Worm (Caenorhabditis elegans): Measurements from ENCODE around the gene fbxa-114.

Gene fbxa-114

DNA sequence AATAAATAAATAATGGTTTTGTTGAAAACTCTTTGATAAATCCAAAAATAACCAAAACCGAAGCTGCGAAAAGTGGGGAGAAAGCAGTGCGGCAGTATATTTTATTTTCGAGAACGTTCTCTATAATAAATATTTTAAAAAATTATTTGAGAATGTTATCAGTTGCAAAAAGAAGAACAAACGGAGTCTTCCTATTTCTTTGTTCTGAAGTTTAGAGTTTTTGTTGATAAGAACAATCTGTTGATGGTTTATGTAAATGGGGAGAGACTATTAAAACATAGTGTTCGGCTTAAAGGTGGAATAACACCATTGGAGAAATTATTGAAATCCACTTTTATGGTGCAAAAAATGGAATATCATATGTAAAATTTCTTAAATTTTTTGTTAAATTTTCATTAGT is 11.7 kb downstream of the fbxa-114 start:
- TF ChIP-seq T22C8.4 (GFP tag; IDR thresholded peaks at IDR 0.05) (no peak), flt-1 (GFP tag; IDR thresholded peaks at IDR 0.05) (no peak), klf-2 (GFP tag; conservative IDR thresholded peaks at IDR 0.05) (no peak), med-1 (GFP tag; optimal IDR thresholded peaks at IDR 0.05; ENCODE audit: insufficient read depth) (no peak), tab-1 (GFP tag; IDR thresholded peaks at IDR 0.05) (no peak), ztf-23 (GFP tag; IDR thresholded peaks at IDR 0.05) (no peak), ref-1 (GFP tag; conservative IDR thresholded peaks at IDR 0.05) (no peak), ztf-29 (GFP tag; IDR thresholded peaks at IDR 0.05) (no peak), cog-1 (tag; optimal IDR thresholded peaks at IDR 0.05) (no peak)

DNA sequence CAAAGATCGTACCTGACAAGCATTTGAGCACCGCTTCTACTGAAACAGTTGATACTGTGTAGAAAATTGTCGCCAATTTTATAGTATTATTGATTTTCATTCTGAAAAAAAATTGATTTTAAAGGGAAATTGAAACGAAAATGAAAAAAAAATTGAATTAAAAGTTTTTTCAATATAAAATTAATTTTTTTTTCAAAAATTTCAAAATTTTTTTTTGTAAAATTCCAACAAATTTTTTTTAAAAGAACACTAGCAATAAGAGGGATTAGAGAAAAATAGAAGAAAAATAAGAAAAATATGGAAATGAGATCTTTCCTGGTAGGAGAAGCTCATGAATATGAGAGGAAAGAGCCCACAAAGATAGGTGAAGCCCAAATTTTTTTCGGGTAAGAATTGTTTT is 13.8 kb downstream of the fbxa-114 start, which contains the start of gene Y113G7B.11:
Y113G7B.11 (minus strand) TSS at position 101 of the 400 bp plus-strand sequence.
- no peak for TF ChIP-seq tab-1 (GFP tag; IDR thresholded peaks at IDR 0.05)
- TF ChIP-seq ztf-29 (GFP tag; IDR thresholded peaks at IDR 0.05): no peak
- TF ChIP-seq cog-1 (tag; optimal IDR thresholded peaks at IDR 0.05): no peak
- no peak for TF ChIP-seq ztf-23 (GFP tag; IDR thresholded peaks at IDR 0.05)
- no peak for TF ChIP-seq flt-1 (GFP tag; IDR thresholded peaks at IDR 0.05)
- TF ChIP-seq ref-1 (GFP tag; conservative IDR thresholded peaks at IDR 0.05): no peak
- no peak for TF ChIP-seq klf-2 (GFP tag; conservative IDR thresholded peaks at IDR 0.05)
- no peak for TF ChIP-seq T22C8.4 (GFP tag; IDR thresholded peaks at IDR 0.05)
- no peak for TF ChIP-seq med-1 (GFP tag; optimal IDR thresholded peaks at IDR 0.05; ENCODE audit: insufficient read depth)

- no peak for TF ChIP-seq klf-2 (GFP tag; conservative IDR thresholded peaks at IDR 0.05)
- TF ChIP-seq tab-1 (GFP tag; IDR thresholded peaks at IDR 0.05): no peak
- no peak for TF ChIP-seq ref-1 (GFP tag; conservative IDR thresholded peaks at IDR 0.05)
- TF ChIP-seq med-1 (GFP tag; optimal IDR thresholded peaks at IDR 0.05; ENCODE audit: insufficient read depth): no peak
- TF ChIP-seq T22C8.4 (GFP tag; IDR thresholded peaks at IDR 0.05): no peak
- TF ChIP-seq flt-1 (GFP tag; IDR thresholded peaks at IDR 0.05): no peak
- no peak for TF ChIP-seq cog-1 (tag; optimal IDR thresholded peaks at IDR 0.05)
- no peak for TF ChIP-seq ztf-29 (GFP tag; IDR thresholded peaks at IDR 0.05)
- TF ChIP-seq ztf-23 (GFP tag; IDR thresholded peaks at IDR 0.05): no peak
Measured at ce11 chrV:20220604-20221003, 19.2 kb downstream of the fbxa-114 start.

DNA sequence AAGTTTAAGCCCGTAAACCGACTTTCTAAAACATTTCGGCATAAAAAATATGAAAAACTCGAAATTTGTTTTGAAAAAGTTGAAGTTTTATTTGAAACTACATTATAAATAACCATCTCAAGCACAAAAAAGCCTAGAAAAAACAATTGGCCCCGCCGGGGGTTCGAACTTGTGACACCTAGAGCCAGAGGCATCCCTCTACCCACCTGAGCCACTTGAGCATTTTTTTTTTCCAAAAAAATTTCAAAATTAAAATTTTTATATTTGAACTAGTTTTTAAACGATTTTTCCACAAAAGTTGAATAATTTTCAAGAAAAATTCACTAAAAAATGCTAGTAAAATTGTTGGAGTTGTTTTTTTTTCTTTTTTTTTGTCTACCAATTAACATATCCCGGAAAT is 22.3 kb downstream of the fbxa-114 start:
- TF ChIP-seq med-1 (GFP tag; optimal IDR thresholded peaks at IDR 0.05; ENCODE audit: insufficient read depth): no peak
- TF ChIP-seq tab-1 (GFP tag; IDR thresholded peaks at IDR 0.05): no peak

- no peak for TF ChIP-seq T22C8.4 (GFP tag; IDR thresholded peaks at IDR 0.05)
- no peak for TF ChIP-seq tab-1 (GFP tag; IDR thresholded peaks at IDR 0.05)
- TF ChIP-seq ztf-23 (GFP tag; IDR thresholded peaks at IDR 0.05): no peak
- no peak for TF ChIP-seq cog-1 (tag; optimal IDR thresholded peaks at IDR 0.05)
- no peak for TF ChIP-seq klf-2 (GFP tag; conservative IDR thresholded peaks at IDR 0.05)
- TF ChIP-seq ref-1 (GFP tag; conservative IDR thresholded peaks at IDR 0.05): no peak
Measured at ce11 chrV:20225312-20225711, 23.9 kb downstream of the fbxa-114 start.

- TF ChIP-seq flt-1 (GFP tag; IDR thresholded peaks at IDR 0.05) (no peak), tab-1 (GFP tag; IDR thresholded peaks at IDR 0.05) (no peak), ref-1 (GFP tag; conservative IDR thresholded peaks at IDR 0.05) (no peak), ztf-29 (GFP tag; IDR thresholded peaks at IDR 0.05) (no peak), ztf-23 (GFP tag; IDR thresholded peaks at IDR 0.05) (no peak), klf-2 (GFP tag; conservative IDR thresholded peaks at IDR 0.05) (no peak), T22C8.4 (GFP tag; IDR thresholded peaks at IDR 0.05) (no peak), med-1 (GFP tag; optimal IDR thresholded peaks at IDR 0.05; ENCODE audit: insufficient read depth) (no peak), cog-1 (tag; optimal IDR thresholded peaks at IDR 0.05) (no peak)
Measured at ce11 chrV:20233743-20234142, 32.3 kb downstream of the fbxa-114 start, which contains the start of gene Y113G7B.15. Gene Y113G7B.15, minus strand, starts transcription at chrV:20233843.

DNA sequence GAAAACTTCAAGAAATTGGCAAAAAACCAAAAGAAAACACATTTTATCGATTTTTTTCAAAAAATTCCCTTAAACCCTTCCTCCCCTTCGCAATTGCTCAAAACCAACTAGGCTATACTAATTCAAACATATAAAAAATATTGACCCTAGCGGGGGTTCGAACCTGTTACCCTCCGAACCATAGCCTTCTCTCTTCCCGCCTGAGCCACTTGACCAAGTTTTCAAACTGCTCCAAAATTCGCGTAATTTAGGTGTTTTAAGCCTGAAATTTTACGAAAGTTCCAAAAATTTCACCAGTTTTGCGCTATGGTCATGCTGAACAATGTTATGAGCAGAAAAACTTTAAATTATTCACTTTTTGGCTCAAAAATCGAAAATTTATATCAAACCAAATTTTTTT is 33.0 kb downstream of the fbxa-114 start:
- TF ChIP-seq ref-1 (GFP tag; conservative IDR thresholded peaks at IDR 0.05) (no peak), flt-1 (GFP tag; IDR thresholded peaks at IDR 0.05) (0 out of 2 replicates have a peak, but pooled peaks have one; percentile 4)

DNA sequence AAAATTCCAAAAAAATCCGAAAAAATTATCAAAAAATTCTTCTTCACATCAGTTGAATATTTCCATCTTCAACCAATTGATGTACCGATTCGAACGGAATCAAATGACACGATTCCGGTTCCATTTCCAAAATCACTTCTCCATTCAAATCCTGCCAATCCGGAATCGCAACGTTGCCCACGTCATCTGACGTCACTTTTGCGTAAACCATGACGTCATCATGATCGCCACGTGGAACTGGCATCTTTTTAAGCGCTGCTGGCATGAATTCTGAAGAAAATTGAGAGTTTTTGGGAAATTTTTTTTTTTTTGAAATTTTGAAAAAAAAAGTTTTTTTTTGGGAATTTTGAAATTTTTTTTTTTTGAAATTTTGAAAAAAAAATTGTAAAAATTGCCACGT is 33.8 kb downstream of the fbxa-114 start:
- no peak for TF ChIP-seq ztf-29 (GFP tag; IDR thresholded peaks at IDR 0.05)
- no peak for TF ChIP-seq flt-1 (GFP tag; IDR thresholded peaks at IDR 0.05)
- no peak for TF ChIP-seq med-1 (GFP tag; optimal IDR thresholded peaks at IDR 0.05; ENCODE audit: insufficient read depth)
- TF ChIP-seq tab-1 (GFP tag; IDR thresholded peaks at IDR 0.05): no peak
- TF ChIP-seq cog-1 (tag; optimal IDR thresholded peaks at IDR 0.05): no peak
- no peak for TF ChIP-seq klf-2 (GFP tag; conservative IDR thresholded peaks at IDR 0.05)
- no peak for TF ChIP-seq T22C8.4 (GFP tag; IDR thresholded peaks at IDR 0.05)
- TF ChIP-seq ref-1 (GFP tag; conservative IDR thresholded peaks at IDR 0.05): no peak
- no peak for TF ChIP-seq ztf-23 (GFP tag; IDR thresholded peaks at IDR 0.05)

ce11 chrV:20237429-20237828 is 36.0 kb downstream of the fbxa-114 start, which contains the start of gene sld-5:
Gene sld-5, minus strand, starts transcription at chrV:20237745.
- TF ChIP-seq ztf-29 (GFP tag; IDR thresholded peaks at IDR 0.05) (no peak), ref-1 (GFP tag; conservative IDR thresholded peaks at IDR 0.05) (no peak), klf-2 (GFP tag; conservative IDR thresholded peaks at IDR 0.05) (no peak), T22C8.4 (GFP tag; IDR thresholded peaks at IDR 0.05) (no peak), ztf-23 (GFP tag; IDR thresholded peaks at IDR 0.05) (no peak), cog-1 (tag; optimal IDR thresholded peaks at IDR 0.05) (no peak)

- TF ChIP-seq klf-2 (GFP tag; conservative IDR thresholded peaks at IDR 0.05): no peak
- 0 out of 2 replicates have a peak, but pooled peaks have one; percentile 41 for TF ChIP-seq flt-1 (GFP tag; IDR thresholded peaks at IDR 0.05)
- TF ChIP-seq ztf-29 (GFP tag; IDR thresholded peaks at IDR 0.05): no peak
Measured at ce11 chrV:20241243-20241862, 39.9 kb downstream of the fbxa-114 start.
